Worm (Caenorhabditis elegans): Measurements from ENCODE around the gene F35C11.6.

- TF ChIP-seq R02D3.7 (tag; optimal IDR thresholded peaks at IDR 0.05) = no peak
- TF ChIP-seq D1046.2 (GFP tag; IDR thresholded peaks at IDR 0.05) = no peak
- TF ChIP-seq nhr-28 (tag; optimal IDR thresholded peaks at IDR 0.05) = peak; percentile 70
- no peak for TF ChIP-seq T26A8.4 (GFP tag; IDR thresholded peaks at IDR 0.05)
- TF ChIP-seq sdz-12 (GFP tag; optimal IDR thresholded peaks at IDR 0.05) = no peak
- no peak for TF ChIP-seq ama-1 (optimal IDR thresholded peaks at IDR 0.05)
Measured at ce11 chrII:8248745-8249144, 10.2 kb downstream of the F35C11.6 start, which contains the start of the genes F35C11.2 and F35C11.4.
